Worm (Caenorhabditis elegans) whole organism, L2 larva: Measurements from ENCODE around the gene clec-52.
A peak's percentile ranks its signal among the peaks of the same experiment; 100 is the strongest.

Experiments
- C34F6.9 ChIP-seq: fragments of 150-350 bp; optimal IDR thresholded peaks from 2 replicates; lab custom pipeline; 2014; ENCODE audit warnings: missing biosample characterization, missing genetic modification characterization
- F13H6.1 ChIP-seq: sonication (generic microtip); optimal IDR thresholded peaks from 2 replicates; lab custom pipeline; 2016; ENCODE audit warnings: missing genetic modification characterization, missing compliant biosample characterization
- Y55F3AM.14 ChIP-seq: fragments of 200-800 bp; sonication (Bioruptor generic); optimal IDR thresholded peaks from 2 replicates; lab custom pipeline; 2018; ENCODE audit warnings: mild to moderate bottlenecking, missing genetic modification characterization, missing compliant biosample characterization
- ZK546.5 ChIP-seq: sonication (generic microtip); optimal IDR thresholded peaks from 2 replicates; lab custom pipeline; 2017; ENCODE audit warnings: missing biosample characterization, missing genetic modification characterization
- blmp-1 ChIP-seq: sonication (generic microtip); optimal IDR thresholded peaks from 2 replicates; lab custom pipeline; 2017; ENCODE audit warnings: missing genetic modification characterization, mild to moderate bottlenecking, missing compliant biosample characterization, antibody characterized with exemption, moderate library complexity; ENCODE audit not compliant: insufficient read depth
- ceh-82 ChIP-seq: fragments of 150-350 bp; optimal IDR thresholded peaks from 2 replicates; lab custom pipeline; 2014; ENCODE audit warnings: missing biosample characterization, missing genetic modification characterization
- dmd-4 ChIP-seq: sonication (generic microtip); optimal IDR thresholded peaks from 2 replicates; lab custom pipeline; 2017; ENCODE audit warnings: missing biosample characterization, missing genetic modification characterization
- egl-27 ChIP-seq: sonication (generic microtip); optimal IDR thresholded peaks from 3 replicates; lab custom pipeline; 2017; ENCODE audit warnings: missing biosample characterization, missing genetic modification reagents, missing genetic modification characterization
- elt-1 ChIP-seq: fragments of 150-350 bp; optimal IDR thresholded peaks from 2 replicates; lab custom pipeline; 2014; ENCODE audit warnings: missing biosample characterization, missing genetic modification characterization
- elt-3 ChIP-seq: sonication (generic microtip); optimal IDR thresholded peaks from 2 replicates; lab custom pipeline; 2017; ENCODE audit warnings: missing biosample characterization, missing genetic modification characterization
- fos-1 ChIP-seq: fragments of 150-350 bp; optimal IDR thresholded peaks from 2 replicates; lab custom pipeline; 2014; ENCODE audit warnings: missing biosample characterization, missing genetic modification characterization
- lin-13 ChIP-seq: fragments of 150-350 bp; optimal IDR thresholded peaks from 2 replicates; lab custom pipeline; 2014; ENCODE audit warnings: missing biosample characterization, missing genetic modification reagents, missing genetic modification characterization
- mab-5 ChIP-seq: fragments of 150-350 bp; optimal IDR thresholded peaks from 2 replicates; lab custom pipeline; 2014; ENCODE audit warnings: missing biosample characterization, missing genetic modification characterization
- mdl-1 ChIP-seq, 2 experiments: fragments of 150-350 bp in 1 of 2; sonication (generic microtip) in 1 of 2; optimal IDR thresholded peaks; 2 replicates each; lab custom pipeline; 2017; ENCODE audit warnings: missing biosample characterization in 2 of 2, missing genetic modification characterization in 2 of 2
- nhr-11 ChIP-seq: fragments of 150-350 bp; optimal IDR thresholded peaks from 2 replicates; lab custom pipeline; 2014; ENCODE audit warnings: missing biosample characterization, missing genetic modification characterization
- nhr-12 ChIP-seq: fragments of 150-350 bp; optimal IDR thresholded peaks from 2 replicates; lab custom pipeline; 2014; ENCODE audit warnings: missing biosample characterization, missing genetic modification characterization
- nhr-21 ChIP-seq: fragments of 150-350 bp; optimal IDR thresholded peaks from 2 replicates; lab custom pipeline; 2014; ENCODE audit warnings: missing biosample characterization, missing genetic modification characterization
- nhr-23 ChIP-seq: fragments of 150-350 bp; optimal IDR thresholded peaks from 2 replicates; lab custom pipeline; 2014; ENCODE audit warnings: missing biosample characterization, missing genetic modification reagents, missing genetic modification characterization
- nhr-237 ChIP-seq: fragments of 150-350 bp; optimal IDR thresholded peaks from 2 replicates; lab custom pipeline; 2014; ENCODE audit warnings: missing biosample characterization, missing genetic modification characterization
- nhr-25 ChIP-seq: fragments of 150-350 bp; sonication (generic microtip); optimal IDR thresholded peaks from 3 replicates; lab custom pipeline; 2014; ENCODE audit warnings: missing biosample characterization, missing genetic modification characterization
- nhr-77 ChIP-seq: fragments of 150-350 bp; optimal IDR thresholded peaks from 2 replicates; lab custom pipeline; 2014; ENCODE audit warnings: missing biosample characterization, missing genetic modification characterization
- peb-1 ChIP-seq: fragments of 150-350 bp; optimal IDR thresholded peaks from 2 replicates; lab custom pipeline; 2014; ENCODE audit warnings: missing biosample characterization, missing genetic modification characterization
- sem-4 ChIP-seq: fragments of 150-350 bp; optimal IDR thresholded peaks from 2 replicates; lab custom pipeline; 2014; ENCODE audit warnings: missing biosample characterization, missing genetic modification reagents, missing genetic modification characterization
- skn-1 ChIP-seq: sonication (generic microtip); optimal IDR thresholded peaks from 2 replicates; lab custom pipeline; 2017; ENCODE audit warnings: missing biosample characterization, missing genetic modification characterization
- sma-3 ChIP-seq: sonication (generic microtip); optimal IDR thresholded peaks from 2 replicates; lab custom pipeline; 2016; ENCODE audit warnings: missing genetic modification reagents, missing genetic modification characterization, missing compliant biosample characterization
- sma-9 ChIP-seq, 2 experiments: fragments of 150-350 bp in 1 of 2; sonication (generic microtip) in 1 of 2; optimal IDR thresholded peaks; 2 replicates each; lab custom pipeline; 2014 to 2016; ENCODE audit warnings: missing genetic modification characterization in 2 of 2, mild to moderate bottlenecking in 1 of 2, missing biosample characterization in 1 of 2, missing compliant biosample characterization in 1 of 2, missing genetic modification reagents in 1 of 2, moderate library complexity in 1 of 2
- snpc-4 ChIP-seq: fragments of 150-350 bp; optimal IDR thresholded peaks from 2 replicates; lab custom pipeline; 2014; ENCODE audit warnings: missing biosample characterization, missing genetic modification characterization
- unc-62 ChIP-seq: fragments of 150-350 bp; optimal IDR thresholded peaks from 2 replicates; lab custom pipeline; 2014; ENCODE audit warnings: missing biosample characterization, missing genetic modification reagents, missing genetic modification characterization
- ztf-1 ChIP-seq: fragments of 200-800 bp; sonication (Bioruptor generic); conservative IDR thresholded peaks from 2 replicates; pipeline ENCODE4 v1.3.6; 2022; ENCODE audit warnings: missing genetic modification characterization, missing compliant biosample characterization
- ztf-11 ChIP-seq: sonication (generic microtip); optimal IDR thresholded peaks from 2 replicates; lab custom pipeline; 2017; ENCODE audit warnings: missing biosample characterization, missing genetic modification characterization

Gene clec-52

ce11 chrIV:8171376-8171775 lies 2.8 kb upstream of the clec-52 start:
- peak; percentile 43 for TF ChIP-seq nhr-25 (tag; lab: Kevin White, UChicago)
- no peak for TF ChIP-seq mdl-1 (tag; optimal IDR thresholded peaks at IDR 0.05; lab: Kevin White, UChicago)

DNA sequence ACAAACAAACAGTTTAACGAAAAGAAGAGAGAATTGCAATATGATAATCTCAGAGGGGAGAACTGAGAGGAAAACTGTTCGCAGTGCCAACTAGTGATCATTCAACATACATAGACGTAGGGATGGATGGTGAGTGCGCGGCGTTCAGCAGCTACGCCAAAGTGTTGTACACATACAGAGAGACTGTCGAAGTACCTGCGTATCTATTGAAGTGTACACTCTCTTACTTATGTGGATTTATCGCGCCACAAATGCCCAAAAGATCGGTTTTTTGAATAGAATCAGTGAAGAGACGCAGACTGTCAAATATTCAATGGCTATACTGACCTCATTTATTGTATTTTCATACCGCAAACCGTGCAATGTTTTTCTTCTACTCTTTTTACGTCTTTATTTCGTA lies 1.7 kb upstream of the clec-52 start:
- peak; percentile 31 for TF ChIP-seq fos-1 (tag; lab: Kevin White, UChicago)
- no peak for TF ChIP-seq C34F6.9 (tag; lab: Kevin White, UChicago)
- TF ChIP-seq sma-3 (GFP tag; lab: Kevin White, UChicago) = peak; percentile 17
- TF ChIP-seq sma-9 (GFP tag; optimal IDR thresholded peaks at IDR 0.05; lab: Kevin White, UChicago) = peak; percentile 19
- TF ChIP-seq sma-9 (tag; optimal IDR thresholded peaks at IDR 0.05; lab: Kevin White, UChicago) = no peak
- no peak for TF ChIP-seq Y55F3AM.14 (GFP tag; lab: Kevin White, UChicago)
- TF ChIP-seq egl-27 (tag; lab: Kevin White, UChicago) = peak; percentile 33
- peak; percentile 11 for TF ChIP-seq sem-4 (tag; lab: Kevin White, UChicago)
- TF ChIP-seq nhr-21 (tag; lab: Kevin White, UChicago) = peak; percentile 19
- TF ChIP-seq F13H6.1 = peak; percentile 51
- peak; percentile 20 for TF ChIP-seq blmp-1 (tag; lab: Kevin White, UChicago)

DNA sequence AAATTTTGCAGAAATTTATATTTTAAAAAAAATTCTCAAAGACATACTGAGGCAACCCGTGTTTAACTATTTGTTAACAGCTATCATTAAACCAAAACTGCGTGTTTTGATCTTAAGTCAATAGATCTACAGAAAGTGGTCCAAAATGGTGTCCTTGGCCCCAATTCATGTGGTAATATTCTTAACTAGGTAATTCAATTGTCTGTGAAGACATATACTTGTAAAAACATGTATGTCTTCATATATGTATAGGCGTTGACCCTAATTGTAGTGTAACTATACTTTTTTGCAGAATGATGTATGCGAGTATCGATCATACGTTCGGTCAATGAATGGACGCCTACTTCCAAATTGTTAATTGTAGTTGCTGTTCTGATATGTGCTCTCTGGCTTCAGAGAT lies 1.1 kb upstream of the clec-52 start, which contains the start of gene C07G1.15:
TSS of gene C07G1.15 (plus strand) at position 301 of the 400 bp plus-strand sequence.
- TF ChIP-seq ztf-1 (GFP tag; lab: Robert Waterston, UW) (no peak), skn-1 (tag; lab: Kevin White, UChicago) (no peak), elt-3 (tag; lab: Kevin White, UChicago) (no peak), nhr-12 (tag; lab: Kevin White, UChicago) (no peak), mab-5 (tag; lab: Kevin White, UChicago) (no peak), ceh-82 (tag; lab: Kevin White, UChicago) (no peak), sem-4 (tag; lab: Kevin White, UChicago) (no peak), elt-1 (no peak), nhr-77 (tag; lab: Kevin White, UChicago) (no peak), nhr-25 (tag; lab: Kevin White, UChicago) (no peak), ZK546.5 (tag; lab: Kevin White, UChicago) (no peak), unc-62 (GFP tag; lab: Kevin White, UChicago) (no peak), dmd-4 (tag; lab: Kevin White, UChicago) (no peak)

ce11 chrIV:8165950-8166349 lies 2.6 kb downstream of the clec-52 start, which contains the start of gene B0218.7:
Gene B0218.7 (minus strand): TSS chrIV:8166050.
- TF ChIP-seq snpc-4 (tag; lab: Kevin White, UChicago) = no peak
- no peak for TF ChIP-seq sma-3 (GFP tag; lab: Kevin White, UChicago)
- TF ChIP-seq ceh-82 (tag; lab: Kevin White, UChicago) = no peak
- no peak for TF ChIP-seq lin-13
- TF ChIP-seq nhr-11 (tag; lab: Kevin White, UChicago) = no peak
- no peak for TF ChIP-seq peb-1 (tag; lab: Kevin White, UChicago)
- no peak for TF ChIP-seq ztf-1 (GFP tag; lab: Robert Waterston, UW)
- TF ChIP-seq, all 48 proteins: peak for 0

ce11 chrIV:8164515-8164914 lies 4.0 kb downstream of the clec-52 start:
- no peak for TF ChIP-seq nhr-23 (tag; lab: Kevin White, UChicago)

ce11 chrIV:8163687-8164086 lies 4.9 kb downstream of the clec-52 start, which contains the start of gene clec-51:
Gene clec-51 (minus strand): TSS chrIV:8163800.
- TF ChIP-seq sma-9 (GFP tag; optimal IDR thresholded peaks at IDR 0.05; lab: Kevin White, UChicago) (peak; percentile 26), sma-9 (tag; optimal IDR thresholded peaks at IDR 0.05; lab: Kevin White, UChicago) (no peak), ztf-11 (tag; lab: Kevin White, UChicago) (no peak), skn-1 (tag; lab: Kevin White, UChicago) (peak; percentile 2), nhr-25 (tag; lab: Kevin White, UChicago) (no peak), fos-1 (tag; lab: Kevin White, UChicago) (peak; percentile 63), nhr-23 (tag; lab: Kevin White, UChicago) (no peak), nhr-237 (tag; lab: Kevin White, UChicago) (no peak)
